Fruit fly (Drosophila melanogaster): ENCODE measurements around the gene hb.

- TF ChIP-seq danr (GFP tag; IDR thresholded peaks at IDR 0.05) (no peak), caup (GFP tag; optimal IDR thresholded peaks at IDR 0.05; ENCODE audit: severe bottlenecking) (no peak)
These were observed 17.7 kb upstream of the hb start for dm6 chr3R:8715371-8715770.

Measured in whole organism, embryonic.